Worm (Caenorhabditis elegans): ENCODE results near the gene npp-26.

The npp-26 gene

ce11 chrIV:4781123-4781522, 16.6 kb downstream of the npp-26 start:
- TF ChIP-seq egl-27 (tag; optimal IDR thresholded peaks at IDR 0.05) (no peak), lir-3 (tag; optimal IDR thresholded peaks at IDR 0.05) (no peak), ceh-20 (GFP tag; IDR thresholded peaks at IDR 0.05) (no peak), vab-7 (GFP tag; IDR thresholded peaks at IDR 0.05) (no peak), lin-39 (tag; optimal IDR thresholded peaks at IDR 0.05) (no peak), mxl-2 (GFP tag; conservative IDR thresholded peaks at IDR 0.05) (no peak), mxl-3 (GFP tag; optimal IDR thresholded peaks at IDR 0.05) (no peak), ceh-44 (GFP tag; IDR thresholded peaks at IDR 0.05) (no peak), hmg-1.1 (GFP tag; IDR thresholded peaks at IDR 0.05) (0 out of 2 replicates have a peak, but pooled peaks have one; percentile 37), hlh-11 (tag; optimal IDR thresholded peaks at IDR 0.05) (peak; percentile 67), zip-11 (GFP tag; IDR thresholded peaks at IDR 0.05) (no peak), hif-1 (tag; optimal IDR thresholded peaks at IDR 0.05) (no peak), lin-29 (GFP tag; IDR thresholded peaks at IDR 0.05) (no peak), skn-1 (tag; optimal IDR thresholded peaks at IDR 0.05) (no peak), nhr-25 (tag; optimal IDR thresholded peaks at IDR 0.05; ENCODE audit: borderline replicate concordance, insufficient read depth) (no peak), snpc-1.2 (GFP tag; IDR thresholded peaks at IDR 0.05) (no peak), ZK546.5 (tag; optimal IDR thresholded peaks at IDR 0.05) (no peak), Y75B8A.6 (GFP tag; IDR thresholded peaks at IDR 0.05) (no peak), lin-15B (tag; optimal IDR thresholded peaks at IDR 0.05) (no peak), gei-8 (GFP tag; optimal IDR thresholded peaks at IDR 0.05) (no peak), cey-2 (tag; optimal IDR thresholded peaks at IDR 0.05; ENCODE audit: borderline replicate concordance, insufficient read depth) (no peak), daf-16 (GFP tag; optimal IDR thresholded peaks at IDR 0.05) (no peak), daf-16 (tag; optimal IDR thresholded peaks at IDR 0.05) (peak; percentile 32), saeg-2 (GFP tag; IDR thresholded peaks at IDR 0.05) (no peak), dve-1 (tag; optimal IDR thresholded peaks at IDR 0.05; ENCODE audit: insufficient read depth) (peak; percentile 22), F26F4.8 (GFP tag; conservative IDR thresholded peaks at IDR 0.05) (no peak), F37D6.2 (tag; optimal IDR thresholded peaks at IDR 0.05) (no peak), mdt-29 (GFP tag; IDR thresholded peaks at IDR 0.05) (0 out of 2 replicates have a peak, but pooled peaks have one; percentile 28), rbr-2 (tag; optimal IDR thresholded peaks at IDR 0.05) (no peak), snpc-4 (tag; optimal IDR thresholded peaks at IDR 0.05) (no peak), nhr-28 (tag; optimal IDR thresholded peaks at IDR 0.05) (peak; percentile 47), nhr-102 (tag; optimal IDR thresholded peaks at IDR 0.05) (no peak), lim-7 (GFP tag; IDR thresholded peaks at IDR 0.05) (no peak), php-3 (GFP tag; IDR thresholded peaks at IDR 0.05) (no peak), unc-62 (GFP tag; optimal IDR thresholded peaks at IDR 0.05 in 1 of 2) (peak in 1 of 2 experiments; percentile 97), unc-62 (tag; optimal IDR thresholded peaks at IDR 0.05) (no peak), R02D3.7 (tag; optimal IDR thresholded peaks at IDR 0.05) (no peak), dmd-8 (GFP tag; IDR thresholded peaks at IDR 0.05) (no peak), nhr-10 (tag; optimal IDR thresholded peaks at IDR 0.05) (no peak), ztf-7 (tag; optimal IDR thresholded peaks at IDR 0.05) (no peak), nhr-237 (tag; optimal IDR thresholded peaks at IDR 0.05) (no peak), daf-12 (tag; optimal IDR thresholded peaks at IDR 0.05) (no peak), nhr-42 (GFP tag; IDR thresholded peaks at IDR 0.05) (no peak), hlh-30 (tag; optimal IDR thresholded peaks at IDR 0.05; ENCODE audit: insufficient read depth) (no peak), madf-9 (GFP tag; conservative IDR thresholded peaks at IDR 0.05) (no peak)
